Fruit fly (Drosophila melanogaster) whole organism, embryonic: ENCODE data around the gene dUTPase.

Experiments used
- CG1024 ChIP-seq: fragments of 200-800 bp; sonication (Bioruptor generic); IDR thresholded peaks from 2 replicates; pipeline ENCODE4 v1.3.6; 2022; ENCODE audit warnings: missing biosample characterization, missing genetic modification characterization
- CG10543 ChIP-seq: fragments of 200-800 bp; sonication (Bioruptor generic); optimal IDR thresholded peaks from 3 replicates; lab custom pipeline; 2017; ENCODE audit warnings: missing biosample characterization, mild to moderate bottlenecking, missing genetic modification characterization, moderate library complexity
- CG10979 ChIP-seq: fragments of 200-800 bp; sonication (Bioruptor generic); optimal IDR thresholded peaks from 2 replicates; lab custom pipeline; 2018; ENCODE audit warnings: missing biosample characterization, mild to moderate bottlenecking, missing genetic modification characterization, moderate library complexity
- CG13123 ChIP-seq: fragments of 200-800 bp; sonication (Bioruptor generic); optimal IDR thresholded peaks from 2 replicates; lab custom pipeline; 2016; ENCODE audit warnings: missing biosample characterization, missing genetic modification characterization
- CG14441 ChIP-seq: fragments of 200-800 bp; sonication (Bioruptor generic); IDR thresholded peaks from 2 replicates; pipeline ENCODE4 v1.3.6; 2022; ENCODE audit warnings: missing biosample characterization, missing genetic modification characterization
- CG16779 ChIP-seq: fragments of 200-800 bp; sonication (Bioruptor generic); IDR thresholded peaks from 2 replicates; pipeline ENCODE4 v1.3.6; 2022; ENCODE audit warnings: missing biosample characterization, missing genetic modification characterization
- CG16813 ChIP-seq: fragments of 200-800 bp; sonication (Bioruptor generic); IDR thresholded peaks from 3 replicates; pipeline ENCODE4 v1.3.6; 2022; ENCODE audit warnings: missing biosample characterization, missing genetic modification characterization; ENCODE audit not compliant: partially characterized antibody
- CG17359 ChIP-seq: fragments of 200-800 bp; sonication (Bioruptor generic); optimal IDR thresholded peaks from 3 replicates; lab custom pipeline; 2018; ENCODE audit warnings: missing biosample characterization, mild to moderate bottlenecking, missing genetic modification characterization, moderate library complexity
- CG17612 ChIP-seq: fragments of 200-800 bp; sonication (Bioruptor generic); IDR thresholded peaks from 2 replicates; pipeline ENCODE4 v1.3.6; 2022; ENCODE audit warnings: missing biosample characterization, missing genetic modification characterization
- CG18476 ChIP-seq: fragments of 200-800 bp; sonication (Bioruptor generic); optimal IDR thresholded peaks from 2 replicates; lab custom pipeline; 2016; ENCODE audit warnings: missing biosample characterization, mild to moderate bottlenecking, missing genetic modification characterization
- CG2712 ChIP-seq: fragments of 200-800 bp; optimal IDR thresholded peaks from 3 replicates; lab custom pipeline; 2019; ENCODE audit warnings: missing biosample characterization, mild to moderate bottlenecking, missing genetic modification characterization, moderate library complexity
- CG32772 ChIP-seq: fragments of 200-800 bp; sonication (Bioruptor generic); IDR thresholded peaks from 2 replicates; pipeline ENCODE4 v1.3.6; 2022; ENCODE audit warnings: missing biosample characterization, missing genetic modification characterization
- CG5180 ChIP-seq: fragments of 200-800 bp; sonication (Bioruptor generic); optimal IDR thresholded peaks from 3 replicates; lab custom pipeline; 2017; ENCODE audit warnings: missing biosample characterization, missing genetic modification characterization, mild to moderate bottlenecking, moderate library complexity, missing genetic modification reagents
- CG6175 ChIP-seq: fragments of 200-800 bp; sonication (Bioruptor generic); IDR thresholded peaks from 3 replicates; pipeline ENCODE4 v1.3.6; 2022; ENCODE audit warnings: missing biosample characterization, missing genetic modification characterization
- CG6791 ChIP-seq: fragments of 200-800 bp; sonication (Bioruptor generic); IDR thresholded peaks from 3 replicates; pipeline ENCODE4 v1.3.6; 2022; ENCODE audit warnings: missing biosample characterization, missing genetic modification characterization; ENCODE audit not compliant: partially characterized antibody
- CG9215 ChIP-seq: fragments of 200-800 bp; sonication (Bioruptor generic); IDR thresholded peaks from 2 replicates; pipeline ENCODE4 v1.3.6; 2022; ENCODE audit warnings: missing biosample characterization, missing genetic modification characterization
- Dip2 ChIP-seq: fragments of 200-800 bp; sonication (Bioruptor generic); IDR thresholded peaks from 2 replicates; pipeline ENCODE4 v1.3.6; 2022; ENCODE audit warnings: missing biosample characterization, missing genetic modification characterization
- E2f2 ChIP-seq: fragments of 200-800 bp; sonication (Bioruptor generic); IDR thresholded peaks from 2 replicates; pipeline ENCODE4 v1.3.6; 2022; ENCODE audit warnings: missing biosample characterization, missing genetic modification characterization
- ERR ChIP-seq: fragments of 200-800 bp; sonication (Bioruptor generic); optimal IDR thresholded peaks from 2 replicates; lab custom pipeline; 2016; ENCODE audit warnings: missing biosample characterization, missing genetic modification characterization
- Fer3 ChIP-seq: fragments of 200-800 bp; sonication (Bioruptor generic); optimal IDR thresholded peaks from 2 replicates; lab custom pipeline; 2018; ENCODE audit warnings: missing biosample characterization, mild to moderate bottlenecking, missing genetic modification characterization, moderate library complexity
- Gsc ChIP-seq: fragments of 200-800 bp; sonication (Bioruptor generic); IDR thresholded peaks from 2 replicates; pipeline ENCODE4 v1.3.6; 2022; ENCODE audit warnings: missing biosample characterization, missing genetic modification characterization
- Kr ChIP-seq: fragments of 200-800 bp; sonication (Bioruptor generic); optimal IDR thresholded peaks from 2 replicates; lab custom pipeline; 2017; ENCODE audit warnings: missing biosample characterization, mild to moderate bottlenecking, missing genetic modification characterization
- Meics ChIP-seq: fragments of 200-800 bp; sonication (Bioruptor generic); optimal IDR thresholded peaks from 2 replicates; lab custom pipeline; 2017; ENCODE audit warnings: missing biosample characterization, mild to moderate bottlenecking, missing genetic modification characterization
- Nf-YA ChIP-seq: fragments of 200-800 bp; sonication (Bioruptor generic); IDR thresholded peaks from 2 replicates; pipeline ENCODE4 v1.3.6; 2022; ENCODE audit warnings: missing biosample characterization, missing genetic modification characterization
- NfI ChIP-seq: fragments of 200-800 bp; sonication (Bioruptor generic); optimal IDR thresholded peaks from 3 replicates; lab custom pipeline; 2018; ENCODE audit warnings: missing biosample characterization, mild to moderate bottlenecking, missing genetic modification characterization, moderate library complexity
- Oaz ChIP-seq: fragments of 200-800 bp; sonication (Bioruptor generic); IDR thresholded peaks from 2 replicates; pipeline ENCODE4 v1.3.6; 2022; ENCODE audit warnings: missing biosample characterization, missing genetic modification characterization
- Opbp ChIP-seq: fragments of 200-800 bp; sonication (Bioruptor generic); IDR thresholded peaks from 3 replicates; pipeline ENCODE4 v1.3.6; 2022; ENCODE audit warnings: missing biosample characterization, missing genetic modification characterization; ENCODE audit not compliant: partially characterized antibody
- Pdp1 ChIP-seq, 2 experiments: fragments of 200-800 bp; sonication (Bioruptor generic); optimal IDR thresholded peaks; 3 replicates each; lab custom pipeline; 2016; ENCODE audit warnings: missing biosample characterization in 2 of 2, missing genetic modification characterization in 2 of 2, mild to moderate bottlenecking in 1 of 2, moderate library complexity in 1 of 2
- Ravus ChIP-seq: fragments of 200-800 bp; sonication (Bioruptor generic); IDR thresholded peaks from 2 replicates; pipeline ENCODE4 v1.3.6; 2022; ENCODE audit warnings: missing biosample characterization, missing genetic modification characterization
- Trl ChIP-seq, 3 experiments: fragments of >200 bp in 2 of 3; fragments of 200-800 bp in 1 of 3; sonication (Bioruptor generic) in 1 of 3; optimal IDR thresholded peaks; 2 replicates in 1 of 3; 3 replicates in 2 of 3; lab custom pipeline; 2016 to 2017; ENCODE audit warnings: missing biosample characterization in 1 of 3, missing genetic modification characterization in 1 of 3
- Xrp1 ChIP-seq: fragments of 200-800 bp; sonication (Bioruptor generic); IDR thresholded peaks from 2 replicates; pipeline ENCODE4 v1.3.6; 2022; ENCODE audit warnings: missing biosample characterization, missing genetic modification characterization
- al ChIP-seq: fragments of 200-800 bp; sonication (Bioruptor generic); IDR thresholded peaks from 2 replicates; pipeline ENCODE4 v1.3.6; 2022; ENCODE audit warnings: missing biosample characterization, missing genetic modification characterization
- ap ChIP-seq: fragments of 200-800 bp; sonication (Bioruptor generic); IDR thresholded peaks from 2 replicates; pipeline ENCODE4 v1.3.6; 2022; ENCODE audit warnings: missing biosample characterization, missing genetic modification characterization
- crc ChIP-seq: fragments of 200-800 bp; sonication (Bioruptor generic); optimal IDR thresholded peaks from 2 replicates; lab custom pipeline; 2016; ENCODE audit warnings: missing biosample characterization, missing genetic modification characterization
- fu2 ChIP-seq: fragments of 200-800 bp; sonication (Bioruptor generic); optimal IDR thresholded peaks from 2 replicates; lab custom pipeline; 2016; ENCODE audit warnings: missing biosample characterization, missing genetic modification characterization
- hth ChIP-seq: fragments of >200 bp; optimal IDR thresholded peaks from 2 replicates; lab custom pipeline; 2017; ENCODE audit warnings: inconsistent platforms
- ind ChIP-seq: fragments of 200-800 bp; sonication (Bioruptor generic); optimal IDR thresholded peaks from 3 replicates; lab custom pipeline; 2016; ENCODE audit warnings: missing biosample characterization, missing genetic modification characterization
- kay ChIP-seq: fragments of 200-800 bp; sonication (Bioruptor generic); optimal IDR thresholded peaks from 2 replicates; lab custom pipeline; 2016; ENCODE audit warnings: missing biosample characterization, missing genetic modification characterization
- knrl ChIP-seq: fragments of 200-800 bp; sonication (Bioruptor generic); IDR thresholded peaks from 3 replicates; pipeline ENCODE4 v1.3.6; 2022; ENCODE audit warnings: missing biosample characterization, missing genetic modification characterization; ENCODE audit not compliant: partially characterized antibody
- lbe ChIP-seq: fragments of 200-800 bp; sonication (Bioruptor generic); optimal IDR thresholded peaks from 2 replicates; lab custom pipeline; 2016; ENCODE audit warnings: missing biosample characterization, mild to moderate bottlenecking, missing genetic modification characterization
- lola ChIP-seq, 3 experiments: fragments of >200 bp in 2 of 3; fragments of 200-800 bp in 1 of 3; sonication (Bioruptor generic) in 1 of 3; optimal IDR thresholded peaks; 2 replicates each; lab custom pipeline; 2017 to 2019; ENCODE audit warnings: missing biosample characterization in 3 of 3, missing genetic modification characterization in 3 of 3, mild to moderate bottlenecking in 1 of 3, moderate library complexity in 1 of 3
- lov ChIP-seq, 2 experiments: fragments of 200-800 bp in 1 of 2; fragments of >200 bp in 1 of 2; sonication (Bioruptor generic) in 1 of 2; IDR thresholded peaks in 1 of 2; optimal IDR thresholded peaks in 1 of 2; 2 replicates in 1 of 2; 3 replicates in 1 of 2; pipeline versions ENCODE4 v1.3.6 to Lab custom; 2017 to 2022; ENCODE audit warnings: missing biosample characterization in 1 of 2, missing genetic modification characterization in 1 of 2
- maf-S ChIP-seq: fragments of 200-800 bp; sonication (Bioruptor generic); optimal IDR thresholded peaks from 2 replicates; lab custom pipeline; 2016; ENCODE audit warnings: missing biosample characterization, missing genetic modification characterization
- ranshi ChIP-seq: fragments of 200-800 bp; sonication (Bioruptor generic); IDR thresholded peaks from 2 replicates; pipeline ENCODE4 v1.3.6; 2022; ENCODE audit warnings: missing biosample characterization, missing genetic modification characterization
- row ChIP-seq: fragments of 200-800 bp; sonication (Bioruptor generic); IDR thresholded peaks from 3 replicates; pipeline ENCODE4 v1.3.6; 2022; ENCODE audit warnings: missing biosample characterization, missing genetic modification characterization
- sd ChIP-seq: fragments of 200-800 bp; sonication (Bioruptor generic); optimal IDR thresholded peaks from 3 replicates; lab custom pipeline; 2018; ENCODE audit warnings: missing biosample characterization, mild to moderate bottlenecking, missing genetic modification characterization, moderate library complexity
- sens ChIP-seq: fragments of 200-800 bp; sonication (Bioruptor generic); peaks from one replicate; lab custom pipeline; 2016; ENCODE audit warnings: missing biosample characterization, missing genetic modification characterization
- tgo ChIP-seq: fragments of 200-800 bp; sonication (Bioruptor generic); IDR thresholded peaks from 3 replicates; pipeline ENCODE4 v1.3.6; 2022; ENCODE audit warnings: missing biosample characterization, missing genetic modification characterization
- trem ChIP-seq: fragments of 200-800 bp; optimal IDR thresholded peaks from 3 replicates; lab custom pipeline; 2019; ENCODE audit warnings: missing biosample characterization, mild to moderate bottlenecking, missing genetic modification characterization, moderate library complexity
- zen ChIP-seq: fragments of 200-800 bp; sonication (Bioruptor generic); optimal IDR thresholded peaks from 3 replicates; lab custom pipeline; 2018; ENCODE audit warnings: missing biosample characterization, mild to moderate bottlenecking, missing genetic modification characterization, moderate library complexity

The dUTPase gene

DNA sequence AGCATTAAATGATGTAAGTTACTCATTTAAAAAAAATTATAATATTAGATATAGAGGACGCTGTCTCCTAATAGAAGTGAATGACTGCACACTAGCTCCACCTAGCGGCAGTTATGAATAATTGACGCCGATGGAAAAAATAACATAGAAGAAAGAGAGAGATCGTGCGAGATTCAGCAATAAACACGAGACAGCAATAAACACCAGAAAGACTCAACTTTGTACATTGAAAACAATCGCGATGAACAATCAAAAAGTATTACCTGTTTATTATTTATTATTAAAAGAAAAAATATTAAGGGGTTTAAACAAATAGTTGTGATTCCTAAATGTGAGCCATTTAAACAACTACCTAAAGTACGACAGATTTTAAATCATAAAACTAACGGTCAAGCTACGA, 25.0 kb upstream of the dUTPase start (continued):
- TF ChIP-seq lov (optimal IDR thresholded peaks at IDR 0.05; lab: Kevin White, UChicago) = no peak
- no peak for TF ChIP-seq lov (GFP tag; IDR thresholded peaks at IDR 0.05; lab: Robert Waterston, UW)
- peak; percentile 89 for TF ChIP-seq sens (GFP tag; lab: Kevin White, UChicago)
- TF ChIP-seq Pdp1 (GFP tag; optimal IDR thresholded peaks at IDR 0.05; lab: Kevin White, UChicago) = peak in 1 of 2 experiments; percentile 19
- TF ChIP-seq tgo (GFP tag; lab: Robert Waterston, UW) = no peak
- TF ChIP-seq Trl (optimal IDR thresholded peaks at IDR 0.05; lab: Kevin White, UChicago) = no peak
- TF ChIP-seq Trl (GFP tag; optimal IDR thresholded peaks at IDR 0.05; lab: Kevin White, UChicago) = peak; percentile 24
- no peak for TF ChIP-seq CG6175 (GFP tag; lab: Robert Waterston, UW)
- peak; percentile 17 for TF ChIP-seq lbe (GFP tag; lab: Kevin White, UChicago)
- TF ChIP-seq Ravus = no peak
- TF ChIP-seq trem (tag; lab: Kevin White, UChicago) = peak; percentile 18
- TF ChIP-seq ap (GFP tag; lab: Robert Waterston, UW) = peak; percentile 72
- peak; percentile 30; the same call in 1 of the 3 replicates for TF ChIP-seq row (GFP tag; lab: Robert Waterston, UW)
- TF ChIP-seq Fer3 = peak; percentile 42
- TF ChIP-seq fu2 (GFP tag; lab: Kevin White, UChicago) = no peak
- no peak for TF ChIP-seq lola (GFP tag; optimal IDR thresholded peaks at IDR 0.05; lab: Kevin White, UChicago)
- peak; percentile 74 for TF ChIP-seq CG2712
- peak; percentile 65 for TF ChIP-seq CG14441
- TF ChIP-seq CG1024 (GFP tag; lab: Robert Waterston, UW) = peak; percentile 70
- peak; percentile 14; the same call in 1 of the 2 replicates for TF ChIP-seq al (GFP tag; lab: Robert Waterston, UW)
- no peak for TF ChIP-seq CG9215 (GFP tag; lab: Robert Waterston, UW)
- TF ChIP-seq CG10543 = no peak
- TF ChIP-seq CG5180 = peak; percentile 27
- TF ChIP-seq Kr (GFP tag; lab: Kevin White, UChicago) = no peak
- no peak for TF ChIP-seq kay (GFP tag; lab: Kevin White, UChicago)
- peak; percentile 61 for TF ChIP-seq CG17359
- TF ChIP-seq ranshi (GFP tag; lab: Robert Waterston, UW) = no peak
- peak; percentile 43 for TF ChIP-seq ind (GFP tag; lab: Kevin White, UChicago)
- peak; percentile 91 for TF ChIP-seq Dip2 (GFP tag; lab: Robert Waterston, UW)
- no peak for TF ChIP-seq sd (tag; lab: Kevin White, UChicago)
- no peak for TF ChIP-seq CG16813 (GFP tag; lab: Robert Waterston, UW)
- TF ChIP-seq CG13123 (GFP tag; lab: Kevin White, UChicago) = no peak
- TF ChIP-seq CG6791 (GFP tag; lab: Robert Waterston, UW) = no peak
- peak; percentile 26; the same call in 1 of the 2 replicates for TF ChIP-seq CG17612 (GFP tag; lab: Robert Waterston, UW)
- TF ChIP-seq knrl = peak; percentile 19; the same call in 1 of the 3 replicates
- peak; percentile 74 for TF ChIP-seq Xrp1
- TF ChIP-seq CG32772 (GFP tag; lab: Robert Waterston, UW) = peak; percentile 63; the same call in 1 of the 2 replicates
- TF ChIP-seq Gsc (GFP tag; lab: Robert Waterston, UW) = no peak
- TF ChIP-seq crc (GFP tag; lab: Kevin White, UChicago) = no peak
- no peak for TF ChIP-seq Oaz (GFP tag; lab: Robert Waterston, UW)
- no peak for TF ChIP-seq E2f2
- no peak for TF ChIP-seq Opbp
- TF ChIP-seq CG16779 (GFP tag; lab: Robert Waterston, UW) = 0 out of 2 replicates have a peak, but pooled peaks have one; percentile 3
- TF ChIP-seq zen (tag; lab: Kevin White, UChicago) = peak; percentile 40
- TF ChIP-seq CG18476 (GFP tag; lab: Kevin White, UChicago) = no peak
- peak; percentile 27 for TF ChIP-seq Meics (GFP tag; lab: Kevin White, UChicago)
- no peak for TF ChIP-seq ERR
- TF ChIP-seq maf-S = no peak
- peak; percentile 54 for TF ChIP-seq CG10979
- TF ChIP-seq hth (lab: Kevin White, UChicago) = no peak
- TF ChIP-seq NfI (GFP tag; lab: Kevin White, UChicago) = no peak
- TF ChIP-seq Nf-YA (GFP tag; lab: Robert Waterston, UW) = no peak
